Worm (Caenorhabditis elegans) whole organism, L2 larva: Measurements from ENCODE around the gene K10C2.6.

Experiments
- egl-27 ChIP-seq: sonication (generic microtip); optimal IDR thresholded peaks from 3 replicates; lab custom pipeline; 2017; ENCODE audit warnings: missing biosample characterization, missing genetic modification reagents, missing genetic modification characterization
- nhr-10 ChIP-seq: sonication (generic microtip); optimal IDR thresholded peaks from 2 replicates; lab custom pipeline; 2017; ENCODE audit warnings: missing biosample characterization, missing genetic modification characterization
- nhr-12 ChIP-seq: fragments of 150-350 bp; optimal IDR thresholded peaks from 2 replicates; lab custom pipeline; 2014; ENCODE audit warnings: missing biosample characterization, missing genetic modification characterization
- skn-1 ChIP-seq: sonication (generic microtip); optimal IDR thresholded peaks from 2 replicates; lab custom pipeline; 2017; ENCODE audit warnings: missing biosample characterization, missing genetic modification characterization
- ztf-4 ChIP-seq: fragments of 150-350 bp; optimal IDR thresholded peaks from 2 replicates; lab custom pipeline; 2014; ENCODE audit warnings: missing biosample characterization, missing genetic modification characterization

DNA sequence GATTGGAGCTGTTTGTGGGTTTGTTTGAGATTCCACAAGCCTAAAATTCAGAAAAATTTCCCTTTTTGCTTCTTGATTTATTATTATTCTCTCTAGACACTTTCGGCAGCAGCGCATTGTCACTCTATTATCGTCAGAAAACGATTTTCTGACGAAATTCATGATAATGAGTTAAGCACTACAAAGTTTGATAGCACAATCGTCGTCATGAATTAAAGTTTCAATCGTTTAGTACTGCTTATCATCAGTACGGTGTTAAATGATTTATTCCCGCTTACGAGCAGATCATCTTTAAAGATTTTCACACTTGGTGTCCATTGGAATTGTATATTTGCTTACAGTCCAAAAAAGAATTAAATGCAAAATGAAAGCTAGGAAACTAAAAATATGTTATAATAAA lies 21.7 kb upstream of the K10C2.6 start:
- no peak for TF ChIP-seq ztf-4 (tag; lab: Kevin White, UChicago)
- no peak for TF ChIP-seq nhr-12
- no peak for TF ChIP-seq skn-1 (tag; lab: Kevin White, UChicago)
- TF ChIP-seq nhr-10 (tag; lab: Kevin White, UChicago) = no peak
- TF ChIP-seq egl-27 (tag; lab: Kevin White, UChicago) = no peak
